Worm (Caenorhabditis elegans): ENCODE measurements around the gene F13A7.7.

DNA sequence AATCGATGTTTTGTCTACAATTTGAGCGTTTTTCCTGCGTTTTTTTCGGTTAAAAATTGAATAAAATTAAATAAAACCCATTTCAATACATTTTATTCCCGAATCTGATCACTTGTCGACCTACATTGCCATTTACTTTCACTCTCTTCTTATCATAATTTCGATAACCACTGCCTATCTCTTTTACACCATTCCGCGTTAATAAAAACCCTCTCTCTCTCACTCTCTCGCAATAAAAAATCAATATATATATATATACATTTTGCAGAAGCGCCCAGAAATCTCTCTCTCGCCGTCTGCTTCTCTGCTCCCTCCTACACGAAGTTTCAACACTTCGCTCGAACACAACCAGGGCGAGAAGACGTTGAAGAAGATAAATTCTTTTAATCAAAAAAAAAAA is 26.4 kb downstream of the F13A7.7 start, which contains the start of gene pptr-1:
- TF ChIP-seq unc-55 (GFP tag; optimal IDR thresholded peaks at IDR 0.05) (no peak), nhr-237 (tag; optimal IDR thresholded peaks at IDR 0.05) (no peak), snpc-4 (tag; optimal IDR thresholded peaks at IDR 0.05) (no peak), dmd-4 (tag; optimal IDR thresholded peaks at IDR 0.05) (no peak), unc-39 (tag; optimal IDR thresholded peaks at IDR 0.05) (no peak), lin-39 (tag; optimal IDR thresholded peaks at IDR 0.05) (no peak), lin-11 (tag; optimal IDR thresholded peaks at IDR 0.05) (no peak), lsy-2 (tag; optimal IDR thresholded peaks at IDR 0.05) (no peak), alr-1 (tag; optimal IDR thresholded peaks at IDR 0.05) (no peak), ztf-11 (tag; optimal IDR thresholded peaks at IDR 0.05) (no peak), nhr-77 (tag; optimal IDR thresholded peaks at IDR 0.05) (no peak), skn-1 (tag; optimal IDR thresholded peaks at IDR 0.05) (no peak)
